Fruit fly (Drosophila melanogaster): ENCODE data around the gene CG43295.

CG43295 gene

DNA sequence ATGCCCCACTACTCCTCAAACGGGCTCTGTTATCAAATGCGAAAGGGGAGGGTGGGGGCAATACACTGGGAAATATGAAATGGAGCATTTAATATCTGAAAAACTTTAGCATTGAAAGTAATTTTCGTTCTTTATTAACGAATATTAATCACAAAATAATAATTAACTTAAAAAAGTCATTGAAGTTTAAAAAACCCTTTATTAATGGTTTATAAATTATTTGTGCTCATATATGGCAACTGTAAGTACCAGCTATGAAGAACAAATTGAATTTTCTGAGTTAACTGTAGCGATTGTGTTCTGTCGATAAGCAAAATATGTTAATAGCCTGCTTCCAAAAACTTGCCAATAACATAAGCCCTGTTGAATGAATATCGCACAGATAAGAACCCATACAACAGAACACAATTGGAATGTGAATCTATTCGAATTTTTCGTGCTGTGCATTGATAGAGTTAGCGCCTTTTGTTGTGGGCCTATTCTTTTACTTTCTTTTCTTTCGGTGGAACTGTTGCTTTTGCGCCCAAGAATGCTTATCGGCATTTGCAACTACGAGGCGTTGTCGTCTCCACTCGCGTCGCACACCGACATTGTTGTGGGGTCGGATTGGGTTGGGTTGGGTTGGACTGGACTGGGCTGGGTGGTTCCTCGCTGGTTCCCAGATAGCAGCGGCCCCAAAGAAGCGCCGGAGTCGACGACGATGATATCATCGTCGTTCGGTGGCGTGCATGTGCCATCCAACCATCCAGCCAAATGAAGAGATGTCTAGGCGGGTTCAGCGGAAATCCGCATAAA lies 44.6 kb upstream of the CG43295 start (continued):
- no peak for TF ChIP-seq achi (GFP tag; optimal IDR thresholded peaks at IDR 0.05)
- TF ChIP-seq CG3032 (tag; optimal IDR thresholded peaks at IDR 0.05) = no peak
- peak; percentile 36 for TF ChIP-seq lz (GFP tag; optimal IDR thresholded peaks at IDR 0.05)
- peak in 1 of 2 experiments; percentile 49 for TF ChIP-seq salr (GFP tag; optimal IDR thresholded peaks at IDR 0.05)

DNA sequence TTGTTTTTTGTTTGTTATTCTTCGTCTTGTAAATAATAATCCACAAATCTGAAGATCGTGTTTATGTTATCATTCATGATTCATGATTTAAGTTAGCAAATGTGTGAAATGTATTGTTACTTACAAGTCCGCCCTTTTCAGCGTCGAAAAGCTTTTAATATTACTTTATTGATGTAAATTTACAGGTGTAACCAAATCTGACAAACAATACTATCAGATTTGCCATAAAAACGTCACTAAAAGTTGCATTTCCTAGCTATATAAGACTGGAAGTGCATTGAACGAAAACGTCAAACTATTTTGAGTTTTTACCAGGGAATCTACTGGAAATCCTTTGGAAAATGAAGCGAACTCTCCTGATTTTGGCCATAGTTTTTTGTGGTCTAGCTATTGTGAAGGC lies 23.4 kb upstream of the CG43295 start, which contains the start of gene CG33258:
CG33258 (plus strand) TSS at position 301 of the 400 bp plus-strand sequence.
- TF ChIP-seq CG11294 (GFP tag; IDR thresholded peaks at IDR 0.05) = no peak
- TF ChIP-seq net (GFP tag; optimal IDR thresholded peaks at IDR 0.05) = no peak
- TF ChIP-seq achi (GFP tag; optimal IDR thresholded peaks at IDR 0.05) = no peak
- no peak for TF ChIP-seq CG3919 (GFP tag; optimal IDR thresholded peaks at IDR 0.05)
- TF ChIP-seq CG3032 (tag; optimal IDR thresholded peaks at IDR 0.05) = no peak
- no peak for TF ChIP-seq fd59A (GFP tag; optimal IDR thresholded peaks at IDR 0.05)
- TF ChIP-seq CG8319 (GFP tag; optimal IDR thresholded peaks at IDR 0.05) = no peak
- TF ChIP-seq CG16779 (tag; optimal IDR thresholded peaks at IDR 0.05) = no peak
- TF ChIP-seq Lpt (GFP tag; optimal IDR thresholded peaks at IDR 0.05) = no peak
- no peak for TF ChIP-seq acj6 (GFP tag; optimal IDR thresholded peaks at IDR 0.05)
- TF ChIP-seq Blimp-1 (GFP tag; optimal IDR thresholded peaks at IDR 0.05) = no peak
- no peak for TF ChIP-seq fd85E (GFP tag; optimal IDR thresholded peaks at IDR 0.05)
- no peak for TF ChIP-seq pdm3 (GFP tag; optimal IDR thresholded peaks at IDR 0.05)

DNA sequence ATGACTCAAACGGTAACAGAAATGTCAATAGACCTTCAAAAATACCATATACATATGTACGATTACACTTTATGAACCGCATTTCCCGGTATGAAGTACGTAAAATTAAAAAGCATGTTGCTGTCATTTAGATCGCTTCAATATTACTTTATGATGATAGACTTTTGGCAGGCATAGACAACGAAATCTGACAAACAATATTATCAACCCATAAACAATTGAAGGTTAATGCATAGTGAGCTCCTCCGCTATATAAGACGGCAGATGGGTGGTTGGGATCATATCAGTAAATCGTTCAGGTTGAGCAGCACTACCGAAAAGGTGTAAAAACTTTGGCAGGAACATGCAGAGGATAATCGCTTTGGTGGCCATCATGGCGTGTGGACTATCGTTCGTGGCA lies 22.0 kb upstream of the CG43295 start, which contains the start of gene CG13075:
CG13075 (plus strand) TSS at position 301 of the 400 bp plus-strand sequence.
- TF ChIP-seq dsx (GFP tag; optimal IDR thresholded peaks at IDR 0.05; ENCODE audit: poor library complexity, severe bottlenecking) (no peak), CG1621 (tag; optimal IDR thresholded peaks at IDR 0.05) (no peak), Smox (GFP tag; optimal IDR thresholded peaks at IDR 0.05) (no peak), Hr4 (GFP tag; optimal IDR thresholded peaks at IDR 0.05) (no peak), svp (GFP tag) (no peak), Ets96B (tag; optimal IDR thresholded peaks at IDR 0.05) (no peak), CG10669 (GFP tag; optimal IDR thresholded peaks at IDR 0.05) (no peak), CG7368 (GFP tag; optimal IDR thresholded peaks at IDR 0.05) (no peak), CG31627 (GFP tag; optimal IDR thresholded peaks at IDR 0.05) (no peak), CG6276 (GFP tag; optimal IDR thresholded peaks at IDR 0.05) (no peak), CG11294 (GFP tag; IDR thresholded peaks at IDR 0.05) (no peak), dac (GFP tag; optimal IDR thresholded peaks at IDR 0.05) (no peak), acj6 (GFP tag; optimal IDR thresholded peaks at IDR 0.05) (no peak), CG34406 (GFP tag; optimal IDR thresholded peaks at IDR 0.05) (no peak), Met (GFP tag; optimal IDR thresholded peaks at IDR 0.05) (no peak), CG15336 (GFP tag; IDR thresholded peaks at IDR 0.05) (no peak)

DNA sequence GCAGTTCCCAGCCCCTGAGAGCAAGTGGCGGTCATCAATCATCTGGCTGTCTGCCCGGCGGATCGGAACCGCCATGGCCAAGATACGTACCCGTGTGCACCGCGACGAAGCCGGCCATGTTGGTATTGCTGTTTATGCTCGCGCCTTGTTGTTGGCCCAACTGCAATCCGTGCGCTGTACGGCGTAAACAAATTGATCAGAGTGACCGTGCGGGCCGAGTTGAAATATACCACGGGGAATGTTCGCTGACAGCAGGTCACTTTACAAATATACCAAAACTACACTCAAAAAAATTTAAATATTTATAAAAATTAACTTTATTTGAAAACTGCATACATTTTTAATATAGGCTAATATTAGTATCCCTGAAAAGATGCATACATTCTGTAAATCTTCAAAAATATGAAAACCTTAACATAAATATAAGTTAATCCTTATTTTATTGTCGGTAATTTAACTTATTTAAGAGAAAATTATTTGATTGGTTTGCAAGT lies 18.3 kb upstream of the CG43295 start, which contains the start of gene Tasp1:
Tasp1 (minus strand) TSS at position 203 of the 494 bp plus-strand sequence.
- no peak for TF ChIP-seq fd85E (GFP tag; optimal IDR thresholded peaks at IDR 0.05)
- no peak for TF ChIP-seq lz (GFP tag; optimal IDR thresholded peaks at IDR 0.05)
- TF ChIP-seq spab (GFP tag; optimal IDR thresholded peaks at IDR 0.05) = no peak
- no peak for TF ChIP-seq ss (GFP tag; optimal IDR thresholded peaks at IDR 0.05)
- TF ChIP-seq topi (GFP tag; optimal IDR thresholded peaks at IDR 0.05) = no peak
- no peak for TF ChIP-seq CG31627 (GFP tag; optimal IDR thresholded peaks at IDR 0.05)
- TF ChIP-seq CG1621 (tag; optimal IDR thresholded peaks at IDR 0.05) = peak; percentile 100
- no peak for TF ChIP-seq CG9139 (GFP tag; optimal IDR thresholded peaks at IDR 0.05)
- TF ChIP-seq CG7368 (GFP tag; optimal IDR thresholded peaks at IDR 0.05) = no peak
- TF ChIP-seq CG16779 (tag; optimal IDR thresholded peaks at IDR 0.05) = no peak
- no peak for TF ChIP-seq CG6792 (GFP tag; optimal IDR thresholded peaks at IDR 0.05)
- peak; percentile 62 for TF ChIP-seq CG15336 (GFP tag; IDR thresholded peaks at IDR 0.05)
- TF ChIP-seq cyc (GFP tag; optimal IDR thresholded peaks at IDR 0.05) = peak; percentile 22
- no peak for TF ChIP-seq CG8632 (GFP tag; optimal IDR thresholded peaks at IDR 0.05)
- no peak for TF ChIP-seq CG32006 (GFP tag; optimal IDR thresholded peaks at IDR 0.05)
- no peak for TF ChIP-seq net (GFP tag; optimal IDR thresholded peaks at IDR 0.05)
- TF ChIP-seq CG3919 (GFP tag; optimal IDR thresholded peaks at IDR 0.05) = no peak
- no peak for TF ChIP-seq svp (GFP tag)
- no peak for TF ChIP-seq dsx (GFP tag; optimal IDR thresholded peaks at IDR 0.05; ENCODE audit: poor library complexity, severe bottlenecking)
- TF ChIP-seq esn (GFP tag; optimal IDR thresholded peaks at IDR 0.05) = peak; percentile 55
- peak; percentile 56 for TF ChIP-seq CG3032 (tag; optimal IDR thresholded peaks at IDR 0.05)
- TF ChIP-seq CG11762 (GFP tag; optimal IDR thresholded peaks at IDR 0.05; ENCODE audit: insufficient read depth) = no peak

Measured in whole organism, prepupa.